Fruit fly (Drosophila melanogaster) whole organism, pupa: ENCODE results near the gene CG33965.

Experiments
- CG10348 ChIP-seq: fragments of 200-800 bp; sonication (Bioruptor generic); IDR thresholded peaks from 2 replicates; pipeline ENCODE4 v1.3.6; 2022; ENCODE audit warnings: missing biosample characterization, missing genetic modification characterization
- CG12605 ChIP-seq: fragments of 200-800 bp; sonication (Bioruptor generic); IDR thresholded peaks from 2 replicates; pipeline ENCODE4 v1.3.6; 2022; ENCODE audit warnings: missing biosample characterization, missing genetic modification characterization
- CG13204 ChIP-seq: fragments of 200-800 bp; sonication (Bioruptor generic); optimal IDR thresholded peaks from 2 replicates; lab custom pipeline; 2018; ENCODE audit warnings: missing biosample characterization, mild to moderate bottlenecking, missing genetic modification characterization, moderate library complexity
- CG14655 ChIP-seq: fragments of 200-800 bp; sonication (Bioruptor generic); optimal IDR thresholded peaks from 3 replicates; lab custom pipeline; 2017; ENCODE audit warnings: mild to moderate bottlenecking, missing biosample characterization, missing genetic modification reagents, missing genetic modification characterization
- CG15710 ChIP-seq: fragments of 200-800 bp; sonication (Bioruptor generic); optimal IDR thresholded peaks from 2 replicates; lab custom pipeline; 2018; ENCODE audit warnings: missing biosample characterization, mild to moderate bottlenecking, missing genetic modification characterization, moderate library complexity
- CG17806 ChIP-seq: fragments of 200-800 bp; sonication (Bioruptor generic); optimal IDR thresholded peaks from 2 replicates; lab custom pipeline; 2018; ENCODE audit warnings: missing biosample characterization, mild to moderate bottlenecking, missing genetic modification characterization, moderate library complexity
- CG32121 ChIP-seq: fragments of 200-800 bp; sonication (Bioruptor generic); IDR thresholded peaks from 2 replicates; pipeline ENCODE4 v1.3.6; 2022; ENCODE audit warnings: missing biosample characterization, missing genetic modification characterization
- CG34367 ChIP-seq: fragments of 200-800 bp; sonication (Bioruptor generic); optimal IDR thresholded peaks from 2 replicates; lab custom pipeline; 2018; ENCODE audit warnings: missing biosample characterization, mild to moderate bottlenecking, missing genetic modification characterization
- CG4496 ChIP-seq: fragments of 200-800 bp; sonication (Bioruptor generic); IDR thresholded peaks from 3 replicates; pipeline ENCODE4 v1.3.6; 2022; ENCODE audit warnings: missing biosample characterization, missing genetic modification characterization
- CG8159 ChIP-seq: fragments of 200-800 bp; sonication (Bioruptor generic); optimal IDR thresholded peaks from 3 replicates; lab custom pipeline; 2018; ENCODE audit warnings: missing biosample characterization, mild to moderate bottlenecking, missing genetic modification characterization, moderate library complexity
- CG8301 ChIP-seq: fragments of 200-800 bp; sonication (Bioruptor generic); optimal IDR thresholded peaks from 2 replicates; lab custom pipeline; 2018; ENCODE audit warnings: missing biosample characterization, mild to moderate bottlenecking, missing genetic modification characterization
- CG9948 ChIP-seq: fragments of 200-800 bp; sonication (Bioruptor generic); optimal IDR thresholded peaks from 2 replicates; lab custom pipeline; 2018; ENCODE audit warnings: missing biosample characterization, mild to moderate bottlenecking, missing genetic modification characterization, moderate library complexity
- D1 ChIP-seq: fragments of 200-800 bp; sonication (Bioruptor generic); optimal IDR thresholded peaks from 2 replicates; lab custom pipeline; 2018; ENCODE audit warnings: missing biosample characterization, mild to moderate bottlenecking, missing genetic modification characterization, moderate library complexity
- EcR ChIP-seq: fragments of 200-800 bp; sonication (Bioruptor generic); optimal IDR thresholded peaks from 3 replicates; lab custom pipeline; 2019; ENCODE audit warnings: missing biosample characterization, missing genetic modification characterization, mild to moderate bottlenecking, moderate library complexity, missing genetic modification reagents
- Ets98B ChIP-seq: fragments of 200-800 bp; sonication (Bioruptor generic); IDR thresholded peaks from 2 replicates; pipeline ENCODE4 v1.3.6; 2022; ENCODE audit warnings: missing biosample characterization, missing genetic modification characterization
- Pif1A ChIP-seq: fragments of 200-800 bp; sonication (Bioruptor generic); optimal IDR thresholded peaks from 3 replicates; lab custom pipeline; 2016; ENCODE audit warnings: missing biosample characterization, missing genetic modification characterization
- Pif1B ChIP-seq: fragments of 200-800 bp; sonication (Bioruptor generic); optimal IDR thresholded peaks from 3 replicates; lab custom pipeline; 2016; ENCODE audit warnings: missing biosample characterization, missing genetic modification characterization
- Snoo ChIP-seq: fragments of 200-800 bp; sonication (Bioruptor generic); optimal IDR thresholded peaks from 3 replicates; lab custom pipeline; 2017; ENCODE audit warnings: missing biosample characterization, mild to moderate bottlenecking, missing genetic modification characterization, inconsistent platforms
- fd96Ca ChIP-seq: fragments of 200-800 bp; sonication (Bioruptor generic); IDR thresholded peaks from 3 replicates; pipeline ENCODE4 v1.3.6; 2022; ENCODE audit warnings: missing biosample characterization, missing genetic modification characterization
- gl ChIP-seq: fragments of 200-800 bp; sonication (Bioruptor generic); optimal IDR thresholded peaks from 2 replicates; lab custom pipeline; 2018; ENCODE audit warnings: missing biosample characterization, mild to moderate bottlenecking, missing genetic modification characterization
- rn ChIP-seq: fragments of 200-800 bp; sonication (Bioruptor generic); IDR thresholded peaks from 2 replicates; pipeline ENCODE4 v1.3.6; 2022; ENCODE audit warnings: missing biosample characterization, missing genetic modification characterization

CG33965 gene

DNA sequence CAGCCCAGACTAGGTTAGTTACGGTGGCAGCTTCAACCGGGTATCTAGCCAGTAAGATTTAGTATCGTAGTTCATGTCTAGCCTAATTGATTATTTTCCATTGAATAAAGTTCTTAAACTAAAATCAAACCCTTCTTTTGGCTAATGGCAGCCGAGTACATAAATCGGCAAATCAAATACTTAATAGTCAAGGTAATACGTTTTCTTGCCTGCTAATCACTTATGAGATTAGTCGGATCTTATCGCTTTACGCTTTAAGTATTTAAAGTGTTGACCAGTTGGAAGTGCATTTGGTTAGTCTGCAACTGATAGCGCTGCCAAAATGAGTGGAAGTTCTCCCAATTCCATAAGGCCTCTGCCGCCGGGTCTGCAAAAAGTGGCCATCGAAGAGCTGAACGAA is at the start of gene CG33965:
Gene CG33965, plus strand, starts transcription at position 301 of the 400 bp plus-strand sequence.
- TF ChIP-seq rn (no peak), fd96Ca (GFP tag; lab: Robert Waterston, UW) (no peak), Snoo (no peak), CG10348 (GFP tag; lab: Robert Waterston, UW) (no peak), Pif1A (GFP tag; lab: Kevin White, UChicago) (no peak), CG8159 (tag; lab: Kevin White, UChicago) (no peak), CG8301 (no peak)

DNA sequence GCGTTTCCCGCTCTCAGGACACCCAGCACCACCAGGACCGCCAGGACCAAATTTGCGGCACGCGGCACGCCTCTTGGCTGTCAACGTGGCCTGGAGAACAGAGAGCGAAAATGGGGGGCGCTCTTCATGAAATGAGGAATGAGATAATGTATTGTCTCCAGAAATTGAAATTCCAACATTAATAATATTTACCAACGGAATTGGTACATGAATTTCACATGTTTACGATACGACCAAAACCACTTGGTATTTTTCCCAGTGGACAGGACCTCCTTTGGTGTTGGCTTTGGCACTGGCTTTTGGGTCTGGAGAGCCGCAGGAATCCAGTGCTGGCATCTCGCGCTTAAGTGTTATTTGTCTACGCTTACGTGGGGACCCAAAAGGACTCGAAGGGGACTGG is 49.2 kb upstream of the CG33965 start:
- TF ChIP-seq CG8301 (no peak), Pif1B (GFP tag; lab: Kevin White, UChicago) (no peak), CG15710 (tag; lab: Kevin White, UChicago) (peak; percentile 46), rn (no peak), EcR (GFP tag; lab: Kevin White, UChicago) (no peak), CG8159 (tag; lab: Kevin White, UChicago) (peak; percentile 12), Ets98B (GFP tag; lab: Robert Waterston, UW) (peak; percentile 17; the same call in 1 of the 2 replicates), fd96Ca (GFP tag; lab: Robert Waterston, UW) (peak; percentile 49; the same call in 1 of the 3 replicates), CG13204 (GFP tag; lab: Kevin White, UChicago) (no peak)

DNA sequence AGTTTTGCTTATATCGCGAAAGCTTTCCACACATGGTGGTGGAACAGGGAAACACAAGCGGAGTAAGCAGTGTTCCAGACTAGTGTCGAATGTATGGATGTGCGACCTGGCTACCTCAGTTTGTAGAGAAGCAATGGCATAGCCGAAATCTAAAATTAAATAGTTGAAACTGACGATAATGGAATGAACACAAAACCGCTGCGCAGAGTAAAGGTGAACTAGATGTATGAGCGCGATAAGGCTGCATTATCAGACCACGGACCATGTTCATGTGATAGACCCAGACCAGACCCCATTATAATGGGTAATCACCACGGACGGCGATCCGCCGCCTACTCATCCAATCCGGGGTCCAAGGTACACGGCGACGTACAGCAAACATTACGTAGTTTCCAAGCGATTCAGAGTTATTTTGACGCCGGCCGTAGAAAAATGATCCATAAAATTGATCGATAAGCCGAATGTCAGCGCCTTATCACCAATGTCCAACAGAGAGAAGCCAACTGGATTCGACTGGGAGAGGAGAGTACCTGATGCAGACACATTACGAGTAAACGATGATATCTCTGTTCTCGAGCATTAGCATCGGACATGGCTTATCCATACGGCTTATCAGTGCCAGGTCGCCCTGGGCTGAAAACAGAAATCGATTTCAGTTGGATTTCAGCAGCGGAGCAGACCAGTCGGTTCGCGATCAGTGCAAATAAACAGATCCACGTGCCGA is 43.6 kb upstream of the CG33965 start, which contains the start of gene CG13912:
Gene CG13912, plus strand, starts transcription at position 653 of the 724 bp plus-strand sequence.
- TF ChIP-seq CG14655 (GFP tag; lab: Kevin White, UChicago) (peak; percentile 13), Ets98B (GFP tag; lab: Robert Waterston, UW) (no peak), gl (tag; lab: Kevin White, UChicago) (peak; percentile 64), Snoo (no peak), CG13204 (GFP tag; lab: Kevin White, UChicago) (peak; percentile 38), EcR (GFP tag; lab: Kevin White, UChicago) (peak; percentile 10)

dm6 chr3L:1193123-1193844 is 39.4 kb upstream of the CG33965 start, which contains the start of gene Trhn:
Gene Trhn, minus strand, starts transcription at chr3L:1193173.
- TF ChIP-seq CG15710 (tag; lab: Kevin White, UChicago), result no peak
- no peak for TF ChIP-seq CG13204 (GFP tag; lab: Kevin White, UChicago)
- no peak for TF ChIP-seq Pif1B (GFP tag; lab: Kevin White, UChicago)
- no peak for TF ChIP-seq Snoo
- no peak for TF ChIP-seq gl (tag; lab: Kevin White, UChicago)
- no peak for TF ChIP-seq CG34367 (tag; lab: Kevin White, UChicago)
- TF ChIP-seq rn, result no peak

DNA sequence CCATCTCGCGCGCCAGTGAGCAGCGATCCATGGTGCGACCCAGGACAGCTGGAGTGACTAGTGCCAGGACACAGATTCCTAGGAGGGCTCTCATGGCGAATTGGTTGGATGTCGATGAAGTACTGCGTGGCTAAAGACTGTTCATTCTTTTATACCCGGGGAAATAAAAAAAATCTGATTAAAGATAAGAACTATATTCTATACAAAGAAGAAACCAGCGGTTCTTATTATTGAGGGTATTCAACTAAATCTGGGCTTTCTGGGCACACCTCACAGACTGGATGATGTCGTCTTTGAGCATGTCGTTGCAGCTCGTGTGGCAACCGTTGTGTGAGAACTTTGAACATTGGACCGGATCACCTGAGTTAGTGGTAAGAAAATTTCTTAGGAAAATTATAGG is 37.5 kb upstream of the CG33965 start, which contains the start of gene LysX:
Gene LysX, minus strand, starts transcription at position 101 of the 400 bp plus-strand sequence.
- TF ChIP-seq CG32121 (GFP tag; lab: Robert Waterston, UW), result no peak
- no peak for TF ChIP-seq Snoo
- no peak for TF ChIP-seq Ets98B (GFP tag; lab: Robert Waterston, UW)
- TF ChIP-seq D1 (tag; lab: Kevin White, UChicago), result no peak
- TF ChIP-seq CG8301, result no peak
- TF ChIP-seq EcR (GFP tag; lab: Kevin White, UChicago), result no peak
- TF ChIP-seq CG12605 (GFP tag; lab: Robert Waterston, UW), result no peak
- no peak for TF ChIP-seq rn
- no peak for TF ChIP-seq CG15710 (tag; lab: Kevin White, UChicago)
- TF ChIP-seq CG10348 (GFP tag; lab: Robert Waterston, UW), result no peak
- no peak for TF ChIP-seq Pif1A (GFP tag; lab: Kevin White, UChicago)
- no peak for TF ChIP-seq CG13204 (GFP tag; lab: Kevin White, UChicago)
- no peak for TF ChIP-seq CG17806
- no peak for TF ChIP-seq Pif1B (GFP tag; lab: Kevin White, UChicago)
- TF ChIP-seq CG4496 (GFP tag; lab: Robert Waterston, UW), result no peak
- TF ChIP-seq CG14655 (GFP tag; lab: Kevin White, UChicago), result no peak
- TF ChIP-seq CG8159 (tag; lab: Kevin White, UChicago), result no peak
- TF ChIP-seq gl (tag; lab: Kevin White, UChicago), result no peak
- no peak for TF ChIP-seq fd96Ca (GFP tag; lab: Robert Waterston, UW)
- no peak for TF ChIP-seq CG34367 (tag; lab: Kevin White, UChicago)

- TF ChIP-seq D1 (tag; lab: Kevin White, UChicago) (no peak), CG8301 (no peak), CG14655 (GFP tag; lab: Kevin White, UChicago) (no peak), CG12605 (GFP tag; lab: Robert Waterston, UW) (peak; percentile 31; the same call in 1 of the 2 replicates), gl (tag; lab: Kevin White, UChicago) (no peak), CG4496 (GFP tag; lab: Robert Waterston, UW) (peak; percentile 39; the same call in 1 of the 3 replicates), Snoo (no peak), EcR (GFP tag; lab: Kevin White, UChicago) (no peak), CG8159 (tag; lab: Kevin White, UChicago) (no peak), CG34367 (tag; lab: Kevin White, UChicago) (no peak), Pif1B (GFP tag; lab: Kevin White, UChicago) (no peak), CG13204 (GFP tag; lab: Kevin White, UChicago) (no peak), CG32121 (GFP tag; lab: Robert Waterston, UW) (no peak), fd96Ca (GFP tag; lab: Robert Waterston, UW) (0 out of 3 replicates have a peak, but pooled peaks have one; percentile 10), CG9948 (no peak), CG15710 (tag; lab: Kevin White, UChicago) (no peak), CG10348 (GFP tag; lab: Robert Waterston, UW) (no peak), Ets98B (GFP tag; lab: Robert Waterston, UW) (no peak)
These were observed 36.7 kb upstream of the CG33965 start, which contains the start of gene Aplip1 for dm6 chr3L:1195868-1196552. Gene Aplip1, plus strand, starts transcription at chr3L:1196317.
